Fruit fly (Drosophila melanogaster): ENCODE results near the gene zld.

dm6 chrX:19787921-19788620 lies 4.7 kb upstream of the zld start:
- TF ChIP-seq Eip78C (GFP tag): peak; percentile 38
- no peak for TF ChIP-seq OdsH (GFP tag; optimal IDR thresholded peaks at IDR 0.05)
- no peak for TF ChIP-seq svp (GFP tag)
- no peak for TF ChIP-seq Ets96B (tag; optimal IDR thresholded peaks at IDR 0.05)
